Worm (Caenorhabditis elegans) whole organism, L2 larva: Measurements from ENCODE around the gene nadk-1.

Experiments
- C34F6.9 ChIP-seq: fragments of 150-350 bp; optimal IDR thresholded peaks from 2 replicates; lab custom pipeline; 2014; ENCODE audit warnings: missing biosample characterization, missing genetic modification characterization
- F13H6.1 ChIP-seq: sonication (generic microtip); optimal IDR thresholded peaks from 2 replicates; lab custom pipeline; 2016; ENCODE audit warnings: missing genetic modification characterization, missing compliant biosample characterization
- R02D3.7 ChIP-seq: fragments of 150-350 bp; optimal IDR thresholded peaks from 2 replicates; lab custom pipeline; 2014; ENCODE audit warnings: missing biosample characterization, missing genetic modification characterization
- Y55F3AM.14 ChIP-seq: fragments of 200-800 bp; sonication (Bioruptor generic); optimal IDR thresholded peaks from 2 replicates; lab custom pipeline; 2018; ENCODE audit warnings: mild to moderate bottlenecking, missing genetic modification characterization, missing compliant biosample characterization
- ZK546.5 ChIP-seq: sonication (generic microtip); optimal IDR thresholded peaks from 2 replicates; lab custom pipeline; 2017; ENCODE audit warnings: missing biosample characterization, missing genetic modification characterization
- aly-2 ChIP-seq: fragments of 150-350 bp; optimal IDR thresholded peaks from 2 replicates; lab custom pipeline; 2014; ENCODE audit warnings: missing biosample characterization, missing genetic modification characterization
- ama-1 ChIP-seq: fragments of 150-350 bp; optimal IDR thresholded peaks from 2 replicates; lab custom pipeline; 2018; ENCODE audit warnings: inconsistent platforms
- ceh-16 ChIP-seq: fragments of 150-350 bp; optimal IDR thresholded peaks from 2 replicates; lab custom pipeline; 2014; ENCODE audit warnings: missing biosample characterization, missing genetic modification characterization
- ceh-82 ChIP-seq: fragments of 150-350 bp; optimal IDR thresholded peaks from 2 replicates; lab custom pipeline; 2014; ENCODE audit warnings: missing biosample characterization, missing genetic modification characterization
- crh-2 ChIP-seq: sonication (generic microtip); optimal IDR thresholded peaks from 2 replicates; lab custom pipeline; 2017; ENCODE audit warnings: missing biosample characterization, missing genetic modification characterization
- egl-27 ChIP-seq: sonication (generic microtip); optimal IDR thresholded peaks from 3 replicates; lab custom pipeline; 2017; ENCODE audit warnings: missing biosample characterization, missing genetic modification reagents, missing genetic modification characterization
- elt-1 ChIP-seq: fragments of 150-350 bp; optimal IDR thresholded peaks from 2 replicates; lab custom pipeline; 2014; ENCODE audit warnings: missing biosample characterization, missing genetic modification characterization
- elt-3 ChIP-seq: sonication (generic microtip); optimal IDR thresholded peaks from 2 replicates; lab custom pipeline; 2017; ENCODE audit warnings: missing biosample characterization, missing genetic modification characterization
- fos-1 ChIP-seq: fragments of 150-350 bp; optimal IDR thresholded peaks from 2 replicates; lab custom pipeline; 2014; ENCODE audit warnings: missing biosample characterization, missing genetic modification characterization
- lin-11 ChIP-seq: fragments of 150-350 bp; sonication (generic microtip); optimal IDR thresholded peaks from 2 replicates; lab custom pipeline; 2014; ENCODE audit warnings: missing biosample characterization, missing genetic modification characterization, inconsistent platforms, mixed read lengths
- lin-13 ChIP-seq: fragments of 150-350 bp; optimal IDR thresholded peaks from 2 replicates; lab custom pipeline; 2014; ENCODE audit warnings: missing biosample characterization, missing genetic modification reagents, missing genetic modification characterization
- lin-39 ChIP-seq: fragments of 150-350 bp; optimal IDR thresholded peaks from 2 replicates; lab custom pipeline; 2014; ENCODE audit warnings: missing biosample characterization, missing genetic modification reagents, missing genetic modification characterization
- lsy-2 ChIP-seq, 2 experiments: fragments of 150-350 bp in 1 of 2; sonication (generic microtip) in 1 of 2; optimal IDR thresholded peaks; 2 replicates each; lab custom pipeline; 2014 to 2017; ENCODE audit warnings: missing biosample characterization in 2 of 2, missing genetic modification characterization in 2 of 2
- mbf-1 ChIP-seq: sonication (generic microtip); optimal IDR thresholded peaks from 2 replicates; lab custom pipeline; 2017; ENCODE audit warnings: missing biosample characterization, missing genetic modification characterization
- mdl-1 ChIP-seq, 2 experiments: fragments of 150-350 bp in 1 of 2; sonication (generic microtip) in 1 of 2; optimal IDR thresholded peaks; 2 replicates each; lab custom pipeline; 2017; ENCODE audit warnings: missing biosample characterization in 2 of 2, missing genetic modification characterization in 2 of 2
- nhr-10 ChIP-seq: sonication (generic microtip); optimal IDR thresholded peaks from 2 replicates; lab custom pipeline; 2017; ENCODE audit warnings: missing biosample characterization, missing genetic modification characterization
- nhr-12 ChIP-seq: fragments of 150-350 bp; optimal IDR thresholded peaks from 2 replicates; lab custom pipeline; 2014; ENCODE audit warnings: missing biosample characterization, missing genetic modification characterization
- nhr-129 ChIP-seq: fragments of 150-350 bp; optimal IDR thresholded peaks from 2 replicates; lab custom pipeline; 2014; ENCODE audit warnings: missing biosample characterization, missing genetic modification characterization
- nhr-21 ChIP-seq: fragments of 150-350 bp; optimal IDR thresholded peaks from 2 replicates; lab custom pipeline; 2014; ENCODE audit warnings: missing biosample characterization, missing genetic modification characterization
- nhr-23 ChIP-seq: fragments of 150-350 bp; optimal IDR thresholded peaks from 2 replicates; lab custom pipeline; 2014; ENCODE audit warnings: missing biosample characterization, missing genetic modification reagents, missing genetic modification characterization
- nhr-25 ChIP-seq: fragments of 150-350 bp; sonication (generic microtip); optimal IDR thresholded peaks from 3 replicates; lab custom pipeline; 2014; ENCODE audit warnings: missing biosample characterization, missing genetic modification characterization
- nhr-6 ChIP-seq: fragments of 150-350 bp; optimal IDR thresholded peaks from 2 replicates; lab custom pipeline; 2014; ENCODE audit warnings: missing biosample characterization, missing genetic modification characterization
- nhr-77 ChIP-seq: fragments of 150-350 bp; optimal IDR thresholded peaks from 2 replicates; lab custom pipeline; 2014; ENCODE audit warnings: missing biosample characterization, missing genetic modification characterization
- peb-1 ChIP-seq: fragments of 150-350 bp; optimal IDR thresholded peaks from 2 replicates; lab custom pipeline; 2014; ENCODE audit warnings: missing biosample characterization, missing genetic modification characterization
- sem-4 ChIP-seq: fragments of 150-350 bp; optimal IDR thresholded peaks from 2 replicates; lab custom pipeline; 2014; ENCODE audit warnings: missing biosample characterization, missing genetic modification reagents, missing genetic modification characterization
- skn-1 ChIP-seq: sonication (generic microtip); optimal IDR thresholded peaks from 2 replicates; lab custom pipeline; 2017; ENCODE audit warnings: missing biosample characterization, missing genetic modification characterization
- sma-3 ChIP-seq: sonication (generic microtip); optimal IDR thresholded peaks from 2 replicates; lab custom pipeline; 2016; ENCODE audit warnings: missing genetic modification reagents, missing genetic modification characterization, missing compliant biosample characterization
- sma-9 ChIP-seq, 2 experiments: fragments of 150-350 bp in 1 of 2; sonication (generic microtip) in 1 of 2; optimal IDR thresholded peaks; 2 replicates each; lab custom pipeline; 2014 to 2016; ENCODE audit warnings: missing genetic modification characterization in 2 of 2, mild to moderate bottlenecking in 1 of 2, missing biosample characterization in 1 of 2, missing compliant biosample characterization in 1 of 2, missing genetic modification reagents in 1 of 2, moderate library complexity in 1 of 2
- snpc-4 ChIP-seq: fragments of 150-350 bp; optimal IDR thresholded peaks from 2 replicates; lab custom pipeline; 2014; ENCODE audit warnings: missing biosample characterization, missing genetic modification characterization
- unc-39 ChIP-seq: fragments of 150-350 bp; optimal IDR thresholded peaks from 2 replicates; lab custom pipeline; 2014; ENCODE audit warnings: missing biosample characterization, missing genetic modification characterization
- unc-55 ChIP-seq: fragments of 150-350 bp; sonication (generic microtip); optimal IDR thresholded peaks from 3 replicates; lab custom pipeline; 2014; ENCODE audit warnings: missing biosample characterization, missing genetic modification reagents, missing genetic modification characterization
- unc-62 ChIP-seq: fragments of 150-350 bp; optimal IDR thresholded peaks from 2 replicates; lab custom pipeline; 2014; ENCODE audit warnings: missing biosample characterization, missing genetic modification reagents, missing genetic modification characterization
- zag-1 ChIP-seq: fragments of 150-350 bp; optimal IDR thresholded peaks from 2 replicates; lab custom pipeline; 2014; ENCODE audit warnings: missing biosample characterization, missing genetic modification characterization
- ztf-1 ChIP-seq: fragments of 200-800 bp; sonication (Bioruptor generic); conservative IDR thresholded peaks from 2 replicates; pipeline ENCODE4 v1.3.6; 2022; ENCODE audit warnings: missing genetic modification characterization, missing compliant biosample characterization
- ztf-11 ChIP-seq: sonication (generic microtip); optimal IDR thresholded peaks from 2 replicates; lab custom pipeline; 2017; ENCODE audit warnings: missing biosample characterization, missing genetic modification characterization
- ztf-4 ChIP-seq: fragments of 150-350 bp; optimal IDR thresholded peaks from 2 replicates; lab custom pipeline; 2014; ENCODE audit warnings: missing biosample characterization, missing genetic modification characterization

The nadk-1 gene

DNA sequence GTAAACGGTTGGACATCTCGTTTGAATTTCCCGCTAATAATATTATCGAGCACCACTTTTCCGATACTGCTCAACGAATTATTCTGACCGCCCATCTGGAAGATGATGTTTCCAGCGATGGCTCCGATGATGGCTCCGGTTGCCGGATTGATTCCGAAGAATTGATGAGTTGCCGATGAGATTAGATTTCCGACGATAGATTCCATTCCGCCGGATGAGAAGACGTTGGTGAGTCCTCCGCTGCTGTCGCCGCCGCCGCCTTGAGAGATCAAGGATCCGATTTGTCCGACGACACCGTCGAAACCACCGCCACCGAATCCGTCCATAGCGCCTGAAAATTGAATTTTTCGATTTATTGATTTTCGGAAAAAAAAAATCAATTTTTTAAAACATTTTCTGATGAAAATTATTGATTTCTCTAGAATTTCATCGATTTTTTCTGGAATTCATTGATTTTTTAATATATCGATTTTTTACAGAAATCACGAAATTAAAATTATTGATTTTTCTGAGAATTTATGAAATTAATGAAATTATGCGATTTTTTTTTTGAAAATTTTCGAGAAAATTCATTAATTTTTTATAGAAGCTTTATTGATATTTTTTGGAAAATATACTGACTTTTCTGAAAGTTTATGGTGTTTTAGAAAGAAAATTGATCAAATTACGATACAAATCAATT is 12.7 kb upstream of the nadk-1 start:
- TF ChIP-seq ztf-4 (tag; lab: Kevin White, UChicago) (no peak), mbf-1 (tag; lab: Kevin White, UChicago) (no peak), nhr-77 (tag; lab: Kevin White, UChicago) (no peak), nhr-12 (tag; lab: Kevin White, UChicago) (no peak), elt-3 (tag; lab: Kevin White, UChicago) (no peak), unc-55 (no peak), mdl-1 (tag; optimal IDR thresholded peaks at IDR 0.05; lab: Kevin White, UChicago) (no peak), lin-39 (tag; lab: Kevin White, UChicago) (no peak), nhr-23 (no peak), unc-62 (GFP tag; lab: Kevin White, UChicago) (no peak), ceh-82 (tag; lab: Kevin White, UChicago) (no peak), ama-1 (lab: Kevin White, UChicago) (no peak), sem-4 (no peak)

DNA sequence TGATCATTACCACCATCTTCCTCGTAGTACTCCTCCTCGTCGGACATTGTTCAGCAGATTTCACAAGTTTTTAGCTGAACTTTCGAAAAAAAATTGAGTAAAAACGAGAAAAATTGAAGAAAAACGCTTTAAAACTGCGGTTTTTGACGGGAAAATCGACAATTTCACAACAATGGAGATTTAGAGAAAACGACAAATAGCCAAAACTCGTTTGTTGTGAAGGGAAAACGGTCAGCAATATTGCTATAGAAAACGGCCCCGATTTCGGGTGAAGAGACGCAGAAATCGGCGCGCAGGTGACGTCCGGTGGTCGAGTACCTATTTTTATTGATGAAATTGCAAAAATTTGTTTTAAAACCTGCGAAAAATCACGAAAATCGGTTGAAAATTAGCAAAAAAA is 11.0 kb upstream of the nadk-1 start, which contains the start of gene clp-7:
Gene clp-7, minus strand, starts transcription at position 47 of the 400 bp plus-strand sequence.
- TF ChIP-seq nhr-25 (tag; lab: Kevin White, UChicago) (peak; percentile 24), nhr-10 (tag; lab: Kevin White, UChicago) (no peak), elt-1 (tag; lab: Kevin White, UChicago) (no peak), snpc-4 (no peak), ceh-16 (tag; lab: Kevin White, UChicago) (no peak), mbf-1 (tag; lab: Kevin White, UChicago) (no peak)

DNA sequence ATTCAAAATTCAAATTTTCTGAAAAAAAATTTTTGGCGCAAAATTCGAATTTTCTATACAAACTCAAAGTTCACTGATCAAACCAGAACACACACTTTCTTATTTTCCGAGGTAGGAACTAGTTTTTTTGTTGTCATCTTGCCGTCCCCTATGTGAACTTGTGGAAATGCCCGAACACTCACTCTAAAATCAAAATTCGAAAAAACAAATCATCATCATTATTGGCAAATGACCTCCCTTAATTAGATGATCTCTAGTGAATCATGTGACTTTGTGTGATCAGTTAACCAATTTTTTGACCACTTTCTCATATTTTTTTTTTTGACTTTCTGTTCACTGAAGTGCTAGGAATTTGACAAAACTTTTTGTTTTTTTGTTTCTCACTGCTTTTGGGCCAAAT is 4.4 kb upstream of the nadk-1 start:
- TF ChIP-seq sma-3 (peak; percentile 9), nhr-25 (tag; lab: Kevin White, UChicago) (peak; percentile 31), unc-39 (tag; lab: Kevin White, UChicago) (no peak)
- TF ChIP-seq, all 48 proteins: peak for 2

DNA sequence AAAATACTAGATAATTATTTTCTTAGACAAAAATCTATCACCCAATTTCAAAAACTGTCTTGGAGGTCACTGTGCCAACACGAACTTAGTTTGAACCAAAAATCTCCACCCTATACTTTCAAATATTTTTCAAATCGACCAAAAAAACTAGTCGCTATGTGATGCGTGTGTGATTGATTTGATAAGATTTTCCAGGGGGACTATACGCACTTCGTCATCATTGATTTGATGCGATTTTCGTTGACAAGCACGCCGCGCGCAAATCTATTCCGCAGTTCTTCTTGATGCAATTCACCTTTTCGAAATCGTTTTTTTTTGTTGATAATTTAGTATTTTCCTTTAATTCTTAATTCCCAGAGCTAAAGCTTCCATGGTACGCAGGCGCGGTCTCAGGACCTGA is 3.4 kb upstream of the nadk-1 start:
- TF ChIP-seq mdl-1 (tag; optimal IDR thresholded peaks at IDR 0.05; lab: Kevin White, UChicago), result no peak
- TF ChIP-seq sma-3, result peak; percentile 17
- TF ChIP-seq nhr-25 (tag; lab: Kevin White, UChicago), result peak; percentile 1
- no peak for TF ChIP-seq ztf-1 (GFP tag; lab: Robert Waterston, UW)
- TF ChIP-seq zag-1 (tag; lab: Kevin White, UChicago), result no peak
- no peak for TF ChIP-seq R02D3.7 (tag; lab: Kevin White, UChicago)
- no peak for TF ChIP-seq C34F6.9
- TF ChIP-seq ztf-4 (tag; lab: Kevin White, UChicago), result no peak
- no peak for TF ChIP-seq unc-62 (GFP tag; lab: Kevin White, UChicago)
- peak; percentile 8 for TF ChIP-seq fos-1 (tag; lab: Kevin White, UChicago)
- no peak for TF ChIP-seq nhr-6 (tag; lab: Kevin White, UChicago)

DNA sequence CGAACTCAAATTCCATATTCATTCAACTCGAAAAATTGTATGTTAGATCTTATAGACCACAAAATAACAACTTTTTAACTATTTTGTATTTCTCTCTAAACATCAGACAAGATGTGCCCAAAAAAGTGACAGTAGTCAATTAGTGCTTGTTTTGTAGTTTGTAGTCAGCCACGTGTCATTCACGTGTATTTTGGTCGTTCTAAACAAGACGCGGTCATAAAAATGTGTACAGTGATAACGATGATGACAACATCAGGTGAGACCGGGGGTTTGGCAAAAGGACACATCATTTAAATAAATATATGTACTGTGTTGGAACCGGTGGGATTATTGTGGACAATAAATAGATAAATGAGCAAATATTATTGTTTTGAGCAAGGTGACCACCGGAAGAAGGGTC is 2.7 kb upstream of the nadk-1 start:
- no peak for TF ChIP-seq nhr-77 (tag; lab: Kevin White, UChicago)
- TF ChIP-seq ZK546.5 (tag; lab: Kevin White, UChicago), result no peak
- TF ChIP-seq lin-11 (tag; lab: Kevin White, UChicago), result no peak
- TF ChIP-seq skn-1, result peak; percentile 37
- TF ChIP-seq elt-1 (tag; lab: Kevin White, UChicago), result no peak
- TF ChIP-seq ceh-16 (tag; lab: Kevin White, UChicago), result no peak
- no peak for TF ChIP-seq R02D3.7 (tag; lab: Kevin White, UChicago)
- TF ChIP-seq mbf-1 (tag; lab: Kevin White, UChicago), result no peak
- TF ChIP-seq egl-27 (tag; lab: Kevin White, UChicago), result no peak
- TF ChIP-seq sem-4, result no peak
- no peak for TF ChIP-seq ztf-4 (tag; lab: Kevin White, UChicago)
- no peak for TF ChIP-seq lin-13
- TF ChIP-seq crh-2 (tag; lab: Kevin White, UChicago), result peak; percentile 93
- TF ChIP-seq sma-9 (GFP tag; optimal IDR thresholded peaks at IDR 0.05; lab: Kevin White, UChicago), result peak; percentile 82
- no peak for TF ChIP-seq sma-9 (tag; optimal IDR thresholded peaks at IDR 0.05; lab: Kevin White, UChicago)
- TF ChIP-seq peb-1 (tag; lab: Kevin White, UChicago), result no peak
- TF ChIP-seq nhr-23, result no peak
- no peak for TF ChIP-seq ztf-1 (GFP tag; lab: Robert Waterston, UW)
- peak; percentile 15 for TF ChIP-seq nhr-6 (tag; lab: Kevin White, UChicago)
- TF ChIP-seq lin-39 (tag; lab: Kevin White, UChicago), result no peak
- no peak for TF ChIP-seq snpc-4
- TF ChIP-seq elt-3 (tag; lab: Kevin White, UChicago), result no peak
- TF ChIP-seq unc-55, result no peak
- TF ChIP-seq aly-2 (tag; lab: Kevin White, UChicago), result no peak
- peak; percentile 74 for TF ChIP-seq sma-3
- TF ChIP-seq ceh-82 (tag; lab: Kevin White, UChicago), result no peak
- peak in 1 of 2 experiments; percentile 12 for TF ChIP-seq mdl-1 (tag; optimal IDR thresholded peaks at IDR 0.05; lab: Kevin White, UChicago)
- TF ChIP-seq nhr-12 (tag; lab: Kevin White, UChicago), result no peak
- TF ChIP-seq fos-1 (tag; lab: Kevin White, UChicago), result peak; percentile 70
- TF ChIP-seq nhr-21 (tag; lab: Kevin White, UChicago), result no peak
- TF ChIP-seq F13H6.1 (tag; lab: Kevin White, UChicago), result peak; percentile 46
- TF ChIP-seq Y55F3AM.14 (GFP tag; lab: Kevin White, UChicago), result no peak
- TF ChIP-seq ztf-11, result no peak
- TF ChIP-seq nhr-129 (tag; lab: Kevin White, UChicago), result peak; percentile 41
- peak in 1 of 2 experiments; percentile 40 for TF ChIP-seq lsy-2 (tag; optimal IDR thresholded peaks at IDR 0.05; lab: Kevin White, UChicago)
